Fruit fly (Drosophila melanogaster) whole organism, wandering third instar larva: Measurements from ENCODE around the gene CG5704.

Source experiments
- Abd-B ChIP-seq: fragments of >200 bp; optimal IDR thresholded peaks from 2 replicates; lab custom pipeline; 2017; ENCODE audit warnings: missing biosample characterization, missing genetic modification characterization
- CG32264 ChIP-seq: fragments of 200-800 bp; sonication (Bioruptor generic); optimal IDR thresholded peaks from 2 replicates; lab custom pipeline; 2016; ENCODE audit warnings: missing biosample characterization, missing genetic modification characterization
- CG9705 ChIP-seq: fragments of 200-800 bp; sonication (Bioruptor generic); optimal IDR thresholded peaks from 2 replicates; lab custom pipeline; 2018; ENCODE audit warnings: missing biosample characterization, mild to moderate bottlenecking, missing genetic modification characterization
- CrebA ChIP-seq: fragments of 200-800 bp; sonication (Bioruptor generic); optimal IDR thresholded peaks from 2 replicates; lab custom pipeline; 2016; ENCODE audit warnings: missing biosample characterization, mild to moderate bottlenecking, missing genetic modification characterization, borderline replicate concordance
- Dfd ChIP-seq: fragments of >200 bp; optimal IDR thresholded peaks from 2 replicates; lab custom pipeline; 2017; ENCODE audit warnings: missing biosample characterization, missing genetic modification characterization
- Dif ChIP-seq: fragments of 200-275, 200-300 bp; sonication (Bioruptor generic); optimal IDR thresholded peaks from 2 replicates; lab custom pipeline; 2018; ENCODE audit warnings: missing biosample characterization, missing genetic modification characterization; ENCODE audit not compliant: partially characterized antibody
- GATAd ChIP-seq: sonication (Bioruptor generic); optimal IDR thresholded peaks from 2 replicates; lab custom pipeline; 2016; ENCODE audit warnings: missing biosample characterization, missing genetic modification characterization
- HLH106 ChIP-seq: fragments of 200-800 bp; optimal IDR thresholded peaks from 3 replicates; lab custom pipeline; 2019; ENCODE audit warnings: missing biosample characterization, mild to moderate bottlenecking, missing genetic modification characterization, moderate library complexity
- Hnf4 ChIP-seq: fragments of 200-800 bp; sonication (Bioruptor generic); optimal IDR thresholded peaks from 2 replicates; lab custom pipeline; 2016; ENCODE audit warnings: missing biosample characterization, mild to moderate bottlenecking, missing genetic modification characterization
- Hr78 ChIP-seq: fragments of >200 bp; optimal IDR thresholded peaks from 2 replicates; lab custom pipeline; 2017; ENCODE audit warnings: missing biosample characterization, missing genetic modification characterization
- Hr83 ChIP-seq: fragments of 200-300 bp; sonication (Bioruptor generic); optimal IDR thresholded peaks from 2 replicates; lab custom pipeline; 2016; ENCODE audit warnings: missing biosample characterization, mild to moderate bottlenecking, missing genetic modification characterization, moderate library complexity; ENCODE audit not compliant: poor library complexity, severe bottlenecking
- Jra ChIP-seq: sonication (Bioruptor generic); optimal IDR thresholded peaks from 2 replicates; lab custom pipeline; 2016; ENCODE audit warnings: missing biosample characterization, missing genetic modification characterization
- Mio ChIP-seq: sonication (Bioruptor generic); optimal IDR thresholded peaks from 2 replicates; lab custom pipeline; 2016; ENCODE audit warnings: missing biosample characterization, missing genetic modification characterization
- Myc ChIP-seq: fragments of >200 bp; optimal IDR thresholded peaks from 2 replicates; lab custom pipeline; 2017
- N ChIP-seq: fragments of >200 bp; optimal IDR thresholded peaks from 2 replicates; lab custom pipeline; 2018; ENCODE audit warnings: missing biosample characterization, missing external identifiers, missing genetic modification characterization
- OdsH ChIP-seq: fragments of 200-800 bp; sonication (Bioruptor generic); optimal IDR thresholded peaks from 2 replicates; lab custom pipeline; 2016; ENCODE audit warnings: missing biosample characterization, mild to moderate bottlenecking, missing genetic modification characterization
- Rel ChIP-seq, 2 experiments: fragments of 200-800 bp; sonication (Bioruptor generic) in 1 of 2; optimal IDR thresholded peaks; 2 replicates in 1 of 2; 3 replicates in 1 of 2; lab custom pipeline; 2016 to 2019; ENCODE audit warnings: mild to moderate bottlenecking in 2 of 2, missing biosample characterization in 2 of 2, missing genetic modification characterization in 2 of 2, moderate library complexity in 1 of 2
- Sp1 ChIP-seq: fragments of 200-800 bp; sonication (Bioruptor generic); optimal IDR thresholded peaks from 3 replicates; lab custom pipeline; 2019; ENCODE audit warnings: missing biosample characterization, mild to moderate bottlenecking, missing genetic modification characterization, moderate library complexity
- Vsx2 ChIP-seq: fragments of 200-300, 225-300 bp; sonication (Bioruptor generic); optimal IDR thresholded peaks from 2 replicates; lab custom pipeline; 2018; ENCODE audit warnings: missing biosample characterization, missing genetic modification characterization; ENCODE audit not compliant: partially characterized antibody
- br ChIP-seq: fragments of 200-800 bp; sonication (Bioruptor generic); optimal IDR thresholded peaks from 2 replicates; lab custom pipeline; 2016; ENCODE audit warnings: missing biosample characterization, missing genetic modification characterization
- brk ChIP-seq: fragments of 200-800 bp; sonication (Bioruptor generic); optimal IDR thresholded peaks from 2 replicates; lab custom pipeline; 2016; ENCODE audit warnings: missing biosample characterization, mild to moderate bottlenecking, missing genetic modification characterization
- dl ChIP-seq, 2 experiments: fragments of 175-275, 200-275 bp in 1 of 2; fragments of 200-275 bp in 1 of 2; sonication (Bioruptor generic); optimal IDR thresholded peaks; lab custom pipeline; 2018; ENCODE audit warnings: mild to moderate bottlenecking in 2 of 2, missing biosample characterization in 2 of 2, missing genetic modification characterization in 2 of 2, moderate library complexity in 2 of 2; ENCODE audit not compliant: partially characterized antibody in 2 of 2, insufficient read depth in 1 of 2
- dmrt93B ChIP-seq: fragments of 200-800 bp; sonication (Bioruptor generic); optimal IDR thresholded peaks from 2 replicates; lab custom pipeline; 2018; ENCODE audit warnings: missing biosample characterization, mild to moderate bottlenecking, missing genetic modification characterization
- dsf ChIP-seq: sonication (Bioruptor generic); optimal IDR thresholded peaks from 2 replicates; lab custom pipeline; 2016; ENCODE audit warnings: missing biosample characterization, missing genetic modification characterization, borderline replicate concordance
- ey ChIP-seq: fragments of 200-800 bp; sonication (Bioruptor generic); optimal IDR thresholded peaks from 2 replicates; lab custom pipeline; 2016; ENCODE audit warnings: missing biosample characterization, missing genetic modification characterization
- foxo ChIP-seq, 2 experiments: fragments of 200-800 bp; sonication (Bioruptor generic); optimal IDR thresholded peaks; 2 replicates in 1 of 2; 3 replicates in 1 of 2; lab custom pipeline; 2016 to 2017; ENCODE audit warnings: missing biosample characterization in 2 of 2, missing genetic modification characterization in 2 of 2
- fru ChIP-seq: fragments of 200-800 bp; sonication (Bioruptor generic); optimal IDR thresholded peaks from 3 replicates; lab custom pipeline; 2016; ENCODE audit warnings: missing biosample characterization, mild to moderate bottlenecking, missing genetic modification characterization
- h ChIP-seq: fragments of 200-800 bp; sonication (Bioruptor generic); optimal IDR thresholded peaks from 3 replicates; lab custom pipeline; 2016; ENCODE audit warnings: missing biosample characterization, mild to moderate bottlenecking, missing genetic modification characterization
- jim ChIP-seq: fragments of 175-275, 200-325 bp; sonication (Bioruptor generic); optimal IDR thresholded peaks from 2 replicates; lab custom pipeline; 2016; ENCODE audit warnings: missing biosample characterization, mild to moderate bottlenecking, missing genetic modification characterization
- lola ChIP-seq: fragments of >200 bp; optimal IDR thresholded peaks from 2 replicates; lab custom pipeline; 2017; ENCODE audit warnings: missing biosample characterization, missing genetic modification characterization
- pan ChIP-seq: fragments of >200 bp; optimal IDR thresholded peaks from 2 replicates; lab custom pipeline; 2017
- psq ChIP-seq: fragments of 200-800 bp; sonication (Bioruptor generic); optimal IDR thresholded peaks from 3 replicates; lab custom pipeline; 2017; ENCODE audit warnings: missing biosample characterization, mild to moderate bottlenecking, missing genetic modification characterization, moderate library complexity
- rgr ChIP-seq: fragments of 200-800 bp; sonication (Bioruptor generic); optimal IDR thresholded peaks from 3 replicates; lab custom pipeline; 2016; ENCODE audit warnings: missing biosample characterization, mild to moderate bottlenecking, missing genetic modification characterization
- sage ChIP-seq: fragments of 200-800 bp; sonication (Bioruptor generic); optimal IDR thresholded peaks from 2 replicates; lab custom pipeline; 2016; ENCODE audit warnings: missing biosample characterization, mild to moderate bottlenecking, missing genetic modification characterization
- sv ChIP-seq: fragments of 200-800 bp; sonication (Bioruptor generic); optimal IDR thresholded peaks from 3 replicates; lab custom pipeline; 2016; ENCODE audit warnings: missing biosample characterization, missing genetic modification characterization
- tai ChIP-seq: sonication (Bioruptor generic); optimal IDR thresholded peaks from 2 replicates; lab custom pipeline; 2016; ENCODE audit warnings: missing biosample characterization, missing genetic modification characterization
- usp ChIP-seq: fragments of >200 bp; optimal IDR thresholded peaks from 2 replicates; lab custom pipeline; 2017; ENCODE audit warnings: missing biosample characterization, missing genetic modification characterization
- woc ChIP-seq: sonication (Bioruptor generic); optimal IDR thresholded peaks from 2 replicates; lab custom pipeline; 2016; ENCODE audit warnings: missing biosample characterization, mild to moderate bottlenecking, missing genetic modification characterization

CG5704 gene

dm6 chr3L:2151588-2152372 lies 19.0 kb downstream of the CG5704 start, which contains the start of gene zormin:
TSS of gene zormin (minus strand) at chr3L:2151700.
- TF ChIP-seq Jra (GFP tag; lab: Kevin White, UChicago) (no peak), Hr83 (GFP tag; lab: Kevin White, UChicago) (peak; percentile 4), CrebA (GFP tag; lab: Kevin White, UChicago) (peak; percentile 10), h (peak; percentile 77), ey (GFP tag; lab: Kevin White, UChicago) (peak; percentile 53), sv (no peak), psq (GFP tag; lab: Kevin White, UChicago) (peak; percentile 55), dsf (GFP tag; lab: Kevin White, UChicago) (no peak), Dif (GFP tag; lab: Kevin White, UChicago) (peak; percentile 91), Sp1 (GFP tag; lab: Kevin White, UChicago) (no peak), rgr (peak; percentile 55), Myc (lab: Kevin White, UChicago) (no peak), N (no peak), pan (lab: Kevin White, UChicago) (no peak), dl (GFP tag; optimal IDR thresholded peaks at IDR 0.05; lab: Kevin White, UChicago; ENCODE audit: insufficient read depth in 1 of 2, partially characterized antibody in 2 of 2) (peak; percentile 81 to 87), br (GFP tag; lab: Kevin White, UChicago) (peak; percentile 57), Rel (GFP tag; optimal IDR thresholded peaks at IDR 0.05; lab: Kevin White, UChicago) (peak; percentile 55), Rel (tag; optimal IDR thresholded peaks at IDR 0.05; lab: Kevin White, UChicago) (no peak), Hnf4 (GFP tag; lab: Kevin White, UChicago) (no peak), lola (GFP tag; lab: Kevin White, UChicago) (no peak), usp (GFP tag; lab: Kevin White, UChicago) (no peak), Hr78 (GFP tag; lab: Kevin White, UChicago) (no peak), foxo (GFP tag; optimal IDR thresholded peaks at IDR 0.05; lab: Kevin White, UChicago) (peak in 1 of 2 experiments; percentile 69), jim (peak; percentile 9), GATAd (GFP tag; lab: Kevin White, UChicago) (no peak), HLH106 (tag; lab: Kevin White, UChicago) (peak; percentile 63), sage (peak; percentile 42), Mio (GFP tag; lab: Kevin White, UChicago) (no peak), CG9705 (GFP tag; lab: Kevin White, UChicago) (no peak), Dfd (GFP tag; lab: Kevin White, UChicago) (no peak), fru (GFP tag; lab: Kevin White, UChicago) (peak; percentile 76), dmrt93B (GFP tag; lab: Kevin White, UChicago) (peak; percentile 50), OdsH (GFP tag; lab: Kevin White, UChicago) (peak; percentile 49), tai (peak; percentile 38), Vsx2 (GFP tag; lab: Kevin White, UChicago) (peak; percentile 73), CG32264 (no peak), Abd-B (GFP tag; lab: Kevin White, UChicago) (no peak), woc (GFP tag; lab: Kevin White, UChicago) (peak; percentile 86), brk (GFP tag; lab: Kevin White, UChicago) (peak; percentile 53)

dm6 chr3L:2149664-2150063 lies 21.1 kb downstream of the CG5704 start:
- TF ChIP-seq fru (GFP tag; lab: Kevin White, UChicago) (no peak), CG32264 (no peak), brk (GFP tag; lab: Kevin White, UChicago) (no peak), pan (lab: Kevin White, UChicago) (no peak), Mio (GFP tag; lab: Kevin White, UChicago) (no peak), lola (GFP tag; lab: Kevin White, UChicago) (no peak), Rel (GFP tag; optimal IDR thresholded peaks at IDR 0.05; lab: Kevin White, UChicago) (no peak), Rel (tag; optimal IDR thresholded peaks at IDR 0.05; lab: Kevin White, UChicago) (no peak), Vsx2 (GFP tag; lab: Kevin White, UChicago) (no peak), tai (no peak), sage (no peak), dl (GFP tag; optimal IDR thresholded peaks at IDR 0.05; lab: Kevin White, UChicago; ENCODE audit: insufficient read depth in 1 of 2, partially characterized antibody in 2 of 2) (no peak), br (GFP tag; lab: Kevin White, UChicago) (no peak), N (no peak)
- TF ChIP-seq, all 38 proteins: peak for 0
